Fruit fly (Drosophila melanogaster): ENCODE results near the gene CG32263.

The CG32263 gene

DNA sequence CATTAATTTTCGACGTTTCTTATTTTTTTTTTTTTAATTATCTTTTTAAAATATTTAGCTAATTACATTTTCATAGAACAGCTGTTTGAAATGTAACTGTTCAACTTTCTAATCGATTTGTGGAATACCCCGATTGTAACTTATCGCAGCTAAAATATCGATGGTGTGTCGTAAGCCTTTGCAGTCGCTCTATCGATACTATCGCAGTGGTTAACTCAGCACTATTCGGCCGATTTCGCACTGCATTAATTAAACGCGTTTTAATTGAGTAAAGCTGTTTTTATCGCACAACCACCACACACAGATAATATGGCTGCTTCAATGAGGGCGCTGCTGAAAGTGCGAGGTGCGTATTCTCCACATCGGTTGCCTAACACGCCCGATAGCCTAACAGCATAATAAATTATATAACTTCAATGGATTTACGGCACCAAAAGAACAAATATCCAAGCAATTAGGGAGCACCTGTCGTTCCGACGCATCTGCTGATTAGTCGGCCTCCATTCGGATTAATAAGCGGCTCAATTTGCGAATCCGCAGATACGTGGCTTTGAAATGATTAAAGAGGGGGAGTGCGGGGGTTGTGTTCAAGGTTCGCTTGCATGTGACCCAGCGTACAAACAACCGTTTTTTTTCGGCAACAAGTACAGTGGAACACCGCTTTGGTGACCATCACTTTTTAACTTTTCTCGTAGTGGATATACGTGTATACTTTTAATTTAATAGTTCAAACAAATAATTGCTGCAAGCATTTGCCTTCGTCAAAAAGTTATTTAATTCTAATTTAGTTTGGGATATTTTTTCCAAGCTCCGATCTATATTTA lies 3.3 kb upstream of the CG32263 start, which contains the start of gene Scsalpha1 (continued):
- TF ChIP-seq fd102C (GFP tag; optimal IDR thresholded peaks at IDR 0.05): no peak
- TF ChIP-seq Nf-YB (GFP tag; optimal IDR thresholded peaks at IDR 0.05): no peak
- TF ChIP-seq bsh (GFP tag; optimal IDR thresholded peaks at IDR 0.05): peak; percentile 38 to 43
- no peak for TF ChIP-seq CG6175 (GFP tag; IDR thresholded peaks at IDR 0.05)
- TF ChIP-seq jumu (GFP tag; optimal IDR thresholded peaks at IDR 0.05): no peak
- TF ChIP-seq NK7.1 (GFP tag; optimal IDR thresholded peaks at IDR 0.05): no peak
- TF ChIP-seq tin (GFP tag; optimal IDR thresholded peaks at IDR 0.05): no peak
- TF ChIP-seq unpg (GFP tag; optimal IDR thresholded peaks at IDR 0.05): no peak
- peak; percentile 6 for TF ChIP-seq CG7839 (tag; optimal IDR thresholded peaks at IDR 0.05)
- no peak for TF ChIP-seq CG6654 (GFP tag; optimal IDR thresholded peaks at IDR 0.05)
- no peak for TF ChIP-seq pum (GFP tag; optimal IDR thresholded peaks at IDR 0.05)
- peak in 1 of 2 experiments; percentile 7 for TF ChIP-seq chif (GFP tag; optimal IDR thresholded peaks at IDR 0.05)
- peak; percentile 41 for TF ChIP-seq D19A (tag; optimal IDR thresholded peaks at IDR 0.05)
- no peak for TF ChIP-seq H15 (GFP tag; IDR thresholded peaks at IDR 0.05)
- no peak; the same call in 1 of the 2 replicates for TF ChIP-seq E2f1 (GFP tag; IDR thresholded peaks at IDR 0.05)
- TF ChIP-seq CG7963 (GFP tag; IDR thresholded peaks at IDR 0.05; ENCODE audit: partially characterized antibody): peak; percentile 100
- TF ChIP-seq trh (GFP tag; optimal IDR thresholded peaks at IDR 0.05): no peak
- TF ChIP-seq sens (GFP tag): peak; percentile 65
- TF ChIP-seq otp (GFP tag; IDR thresholded peaks at IDR 0.05): peak; percentile 39; the same call in 1 of the 3 replicates
- no peak for TF ChIP-seq CG13296 (GFP tag; optimal IDR thresholded peaks at IDR 0.05)
- no peak for TF ChIP-seq cg (GFP tag; optimal IDR thresholded peaks at IDR 0.05)
- TF ChIP-seq CG31365 (tag; optimal IDR thresholded peaks at IDR 0.05): no peak
- TF ChIP-seq CG11560 (tag; IDR thresholded peaks at IDR 0.05): peak; percentile 69; the same call in 1 of the 3 replicates
- peak; percentile 7 for TF ChIP-seq Dip3 (GFP tag; optimal IDR thresholded peaks at IDR 0.05)
- TF ChIP-seq CG2129 (GFP tag; IDR thresholded peaks at IDR 0.05; ENCODE audit: partially characterized antibody): peak; percentile 98
- TF ChIP-seq CG6689 (GFP tag; IDR thresholded peaks at IDR 0.05): peak; percentile 29; the same call in 1 of the 2 replicates
- TF ChIP-seq ac (GFP tag; optimal IDR thresholded peaks at IDR 0.05): no peak
- peak in 1 of 2 experiments; percentile 46 for TF ChIP-seq Hr51 (GFP tag; optimal IDR thresholded peaks at IDR 0.05)
- no peak for TF ChIP-seq Fer2 (tag; optimal IDR thresholded peaks at IDR 0.05)
- TF ChIP-seq CG9876 (GFP tag; optimal IDR thresholded peaks at IDR 0.05): no peak
- TF ChIP-seq Abd-B (GFP tag; optimal IDR thresholded peaks at IDR 0.05): no peak
- TF ChIP-seq CG6813 (GFP tag; optimal IDR thresholded peaks at IDR 0.05): no peak
- no peak for TF ChIP-seq CG1647 (GFP tag; optimal IDR thresholded peaks at IDR 0.05)
- peak; percentile 63 for TF ChIP-seq CG3995 (GFP tag; optimal IDR thresholded peaks at IDR 0.05)
- TF ChIP-seq Atf3 (GFP tag; optimal IDR thresholded peaks at IDR 0.05): no peak
- TF ChIP-seq CG8765 (GFP tag; IDR thresholded peaks at IDR 0.05): peak; percentile 45; the same call in 1 of the 2 replicates
- TF ChIP-seq Hmr (GFP tag; optimal IDR thresholded peaks at IDR 0.05): no peak
- TF ChIP-seq CG12299 (tag; optimal IDR thresholded peaks at IDR 0.05): no peak
- TF ChIP-seq Lpt (GFP tag; optimal IDR thresholded peaks at IDR 0.05): no peak
- TF ChIP-seq CG7928 (GFP tag; optimal IDR thresholded peaks at IDR 0.05): no peak
- TF ChIP-seq Optix (GFP tag; IDR thresholded peaks at IDR 0.05): peak; percentile 46; the same call in 1 of the 3 replicates
- TF ChIP-seq scrt (GFP tag; optimal IDR thresholded peaks at IDR 0.05): no peak
- TF ChIP-seq hbn (GFP tag; IDR thresholded peaks at IDR 0.05; ENCODE audit: partially characterized antibody): peak; percentile 99
- peak; percentile 100 for TF ChIP-seq CG6791 (GFP tag; IDR thresholded peaks at IDR 0.05; ENCODE audit: partially characterized antibody)
- TF ChIP-seq CG11085 (GFP tag; IDR thresholded peaks at IDR 0.05): no peak
- no peak for TF ChIP-seq danr (GFP tag; IDR thresholded peaks at IDR 0.05)
- peak; percentile 99 for TF ChIP-seq CG13287 (GFP tag; IDR thresholded peaks at IDR 0.05; ENCODE audit: partially characterized antibody)
- peak; percentile 20 for TF ChIP-seq ATbp (GFP tag; optimal IDR thresholded peaks at IDR 0.05)

Measured in whole organism, embryonic.